Worm (Caenorhabditis elegans) whole organism, L4 larva: ENCODE results near the gene F11D11.6.
"Not testable (repeated sequence)": the region's sequence is repeated elsewhere in the genome, so short reads cannot be mapped to it uniquely, and the experiment has no call there.

Experiments
- Y75B8A.6 ChIP-seq: fragments of 200-800 bp; sonication (Bioruptor generic); IDR thresholded peaks from 2 replicates; pipeline ENCODE4 v1.3.6; 2022; ENCODE audit warnings: missing genetic modification reagents, missing genetic modification characterization, missing compliant biosample characterization
- ZK337.2 ChIP-seq: fragments of 200-800 bp; sonication (Bioruptor generic); IDR thresholded peaks from 2 replicates; pipeline ENCODE4 v1.3.6; 2022; ENCODE audit warnings: missing genetic modification reagents, missing genetic modification characterization, missing compliant biosample characterization
- aha-1 ChIP-seq: fragments of 150-350 bp; peaks from one replicate; lab custom pipeline; 2014; ENCODE audit warnings: missing biosample characterization, missing genetic modification characterization
- ama-1 ChIP-seq: fragments of 150-350 bp; optimal IDR thresholded peaks from 2 replicates; lab custom pipeline; 2014; ENCODE audit warnings: inconsistent platforms, mixed read lengths
- ceh-28 ChIP-seq: fragments of 150-350 bp; optimal IDR thresholded peaks from 2 replicates; lab custom pipeline; 2014; ENCODE audit warnings: missing biosample characterization, missing genetic modification reagents, missing genetic modification characterization
- cey-2 ChIP-seq: sonication (generic microtip); optimal IDR thresholded peaks from 3 replicates; lab custom pipeline; 2017; ENCODE audit warnings: missing genetic modification characterization, mild to moderate bottlenecking, missing compliant biosample characterization, antibody characterized with exemption, borderline replicate concordance; ENCODE audit not compliant: insufficient read depth
- daf-19 ChIP-seq: fragments of 200-800 bp; sonication (Bioruptor generic); conservative IDR thresholded peaks from 2 replicates; pipeline ENCODE4 v1.3.6; 2022; ENCODE audit warnings: missing genetic modification characterization, missing compliant biosample characterization
- daf-8 ChIP-seq: fragments of 200-800 bp; sonication (Bioruptor generic); IDR thresholded peaks from 2 replicates; pipeline ENCODE4 v1.3.6; 2022; ENCODE audit warnings: missing genetic modification characterization, missing compliant biosample characterization
- duxl-1 ChIP-seq: sonication (generic microtip); optimal IDR thresholded peaks from 2 replicates; lab custom pipeline; 2016; ENCODE audit warnings: mild to moderate bottlenecking, missing genetic modification characterization, moderate library complexity, missing compliant biosample characterization; ENCODE audit not compliant: poor library complexity
- egl-43 ChIP-seq: fragments of 200-800 bp; sonication (Bioruptor generic); IDR thresholded peaks from 2 replicates; pipeline ENCODE4 v1.3.6; 2022; ENCODE audit warnings: missing genetic modification reagents, missing genetic modification characterization, missing compliant biosample characterization
- gei-8 ChIP-seq: fragments of 200-800 bp; sonication (Bioruptor generic); optimal IDR thresholded peaks from 2 replicates; lab custom pipeline; 2018; ENCODE audit warnings: mild to moderate bottlenecking, missing genetic modification characterization, missing compliant biosample characterization
- hlh-30 ChIP-seq: sonication (generic microtip); optimal IDR thresholded peaks from 2 replicates; lab custom pipeline; 2017; ENCODE audit warnings: antibody characterized with exemption, mild to moderate bottlenecking, missing genetic modification characterization, missing compliant biosample characterization; ENCODE audit not compliant: insufficient read depth
- hmg-1.1 ChIP-seq: fragments of 200-800 bp; sonication (Bioruptor generic); IDR thresholded peaks from 2 replicates; pipeline ENCODE4 v1.3.6; 2022; ENCODE audit warnings: missing genetic modification reagents, missing genetic modification characterization, missing compliant biosample characterization
- lim-7 ChIP-seq: fragments of 200-800 bp; sonication (Bioruptor generic); IDR thresholded peaks from 2 replicates; pipeline ENCODE4 v1.3.6; 2022; ENCODE audit warnings: missing genetic modification characterization, missing compliant biosample characterization
- mdt-29 ChIP-seq: fragments of 200-800 bp; sonication (Bioruptor generic); IDR thresholded peaks from 2 replicates; pipeline ENCODE4 v1.3.6; 2022; ENCODE audit warnings: missing genetic modification reagents, missing genetic modification characterization, missing compliant biosample characterization
- mep-1 ChIP-seq: fragments of 150-350 bp; sonication (generic microtip); optimal IDR thresholded peaks from 3 replicates; lab custom pipeline; 2014; ENCODE audit warnings: missing biosample characterization, missing genetic modification characterization
- nhr-237 ChIP-seq: sonication (generic microtip); optimal IDR thresholded peaks from 2 replicates; lab custom pipeline; 2017; ENCODE audit warnings: missing biosample characterization, missing genetic modification characterization
- pha-4 ChIP-seq, 2 experiments: fragments of 150-350 bp in 1 of 2; fragments of 200-800 bp in 1 of 2; sonication (Bioruptor generic) in 1 of 2; IDR thresholded peaks in 1 of 2; optimal IDR thresholded peaks in 1 of 2; 2 replicates each; pipeline versions ENCODE4 v1.3.6 to Lab custom; 2014 to 2022; ENCODE audit warnings: missing genetic modification characterization in 2 of 2, missing genetic modification reagents in 2 of 2, missing biosample characterization in 1 of 2, missing compliant biosample characterization in 1 of 2
- pqm-1 ChIP-seq: sonication (generic microtip); optimal IDR thresholded peaks from 2 replicates; lab custom pipeline; 2017; ENCODE audit warnings: missing biosample characterization, missing genetic modification characterization
- sdz-12 ChIP-seq: fragments of 200-800 bp; sonication (Bioruptor generic); optimal IDR thresholded peaks from 2 replicates; lab custom pipeline; 2018; ENCODE audit warnings: mild to moderate bottlenecking, missing genetic modification characterization, missing compliant biosample characterization
- set-16 ChIP-seq: fragments of 200-800 bp; sonication (Bioruptor generic); IDR thresholded peaks from 2 replicates; pipeline ENCODE4 v1.3.6; 2022; ENCODE audit warnings: missing genetic modification reagents, missing genetic modification characterization, missing compliant biosample characterization
- skn-1 ChIP-seq: fragments of 150-350 bp; optimal IDR thresholded peaks from 2 replicates; lab custom pipeline; 2014; ENCODE audit warnings: missing biosample characterization, missing genetic modification characterization
- snpc-4 ChIP-seq: fragments of 150-350 bp; optimal IDR thresholded peaks from 2 replicates; lab custom pipeline; 2014; ENCODE audit warnings: missing biosample characterization, missing genetic modification characterization
- spr-1 ChIP-seq: sonication (generic microtip); optimal IDR thresholded peaks from 2 replicates; lab custom pipeline; 2016; ENCODE audit warnings: mild to moderate bottlenecking, missing genetic modification characterization, missing compliant biosample characterization
- unc-130 ChIP-seq: sonication (generic microtip); optimal IDR thresholded peaks from 2 replicates; lab custom pipeline; 2016; ENCODE audit warnings: missing genetic modification reagents, missing genetic modification characterization, missing compliant biosample characterization
- unc-62 ChIP-seq, 3 experiments: fragments of 150-350 bp in 1 of 3; sonication (generic microtip); optimal IDR thresholded peaks in 2 of 3; peaks in 1 of 3; 1 replicate in 1 of 3; 2 replicates in 2 of 3; lab custom pipeline; 2014 to 2017; ENCODE audit warnings: missing biosample characterization in 3 of 3, missing genetic modification characterization in 3 of 3, missing genetic modification reagents in 3 of 3, missing genotype in 1 of 3
- vab-7 ChIP-seq: fragments of 200-800 bp; sonication (Bioruptor generic); IDR thresholded peaks from 2 replicates; pipeline ENCODE4 v1.3.6; 2022; ENCODE audit warnings: missing genetic modification reagents, missing genetic modification characterization, missing compliant biosample characterization
- zfp-3 ChIP-seq: fragments of 200-800 bp; sonication (Bioruptor generic); conservative IDR thresholded peaks from 2 replicates; pipeline ENCODE4 v1.3.6; 2022; ENCODE audit warnings: missing genetic modification reagents, missing genetic modification characterization, missing compliant biosample characterization

Gene F11D11.6

ce11 chrV:18754328-18754727 is 1.4 kb upstream of the F11D11.6 start, which contains the start of gene clec-254:
Gene clec-254, minus strand, starts transcription at chrV:18754428.
- TF ChIP-seq hmg-1.1 (GFP tag; lab: Robert Waterston, UW); cey-2 (tag; lab: Kevin White, UChicago); sdz-12 (GFP tag; lab: Kevin White, UChicago): not testable (repeated sequence)

ce11 chrV:18750445-18750844 is 2.5 kb downstream of the F11D11.6 start, which contains the start of the genes F11D11.21 and F11D11.12:
Gene F11D11.21, minus strand, starts transcription at chrV:18750545.
Gene F11D11.12, minus strand, starts transcription at chrV:18750682.
- TF ChIP-seq mdt-29 (GFP tag; lab: Robert Waterston, UW), result no peak
- TF ChIP-seq unc-62 (GFP tag; optimal IDR thresholded peaks at IDR 0.05 in 1 of 2; lab: Kevin White, UChicago), result peak in 1 of 2 experiments; percentile 17
- TF ChIP-seq unc-62 (tag; optimal IDR thresholded peaks at IDR 0.05; lab: Kevin White, UChicago), result no peak
- TF ChIP-seq, all 104 proteins: peak for 1

- peak in 1 of 2 experiments; percentile 41 for TF ChIP-seq unc-62 (GFP tag; optimal IDR thresholded peaks at IDR 0.05 in 1 of 2; lab: Kevin White, UChicago)
- TF ChIP-seq unc-62 (tag; optimal IDR thresholded peaks at IDR 0.05; lab: Kevin White, UChicago), result no peak
- no peak for TF ChIP-seq lim-7 (GFP tag; lab: Robert Waterston, UW)
- TF ChIP-seq gei-8, result no peak
- no peak for TF ChIP-seq pqm-1 (tag; lab: Kevin White, UChicago)
These were observed 4.2 kb downstream of the F11D11.6 start, which contains the start of gene clec-252 for ce11 chrV:18748726-18749125. Gene clec-252, minus strand, starts transcription at chrV:18748826.

ce11 chrV:18746937-18747660 is 5.8 kb downstream of the F11D11.6 start, which contains the start of gene clec-251:
Gene clec-251, minus strand, starts transcription at chrV:18746987.
- TF ChIP-seq ZK337.2 (GFP tag; lab: Robert Waterston, UW) (no peak), daf-8 (GFP tag; lab: Robert Waterston, UW) (no peak), duxl-1 (tag; lab: Kevin White, UChicago) (no peak), set-16 (GFP tag; lab: Robert Waterston, UW) (peak; percentile 51; the same call in 1 of the 2 replicates), hmg-1.1 (GFP tag; lab: Robert Waterston, UW) (no peak), spr-1 (tag; lab: Kevin White, UChicago) (no peak), aha-1 (tag; lab: Kevin White, UChicago) (peak; percentile 35)

ce11 chrV:18742108-18742507 is 10.8 kb downstream of the F11D11.6 start, which contains the start of gene clec-250:
Gene clec-250, minus strand, starts transcription at chrV:18742208.
- TF ChIP-seq ceh-28 (tag; lab: Kevin White, UChicago) (no peak), vab-7 (GFP tag; lab: Robert Waterston, UW) (no peak), snpc-4 (no peak), lim-7 (GFP tag; lab: Robert Waterston, UW) (no peak), zfp-3 (GFP tag; lab: Robert Waterston, UW) (no peak), pqm-1 (tag; lab: Kevin White, UChicago) (no peak), daf-19 (GFP tag; lab: Robert Waterston, UW) (no peak), mep-1 (tag; lab: Kevin White, UChicago) (no peak), ama-1 (lab: Kevin White, UChicago) (no peak), egl-43 (GFP tag; lab: Robert Waterston, UW) (no peak), nhr-237 (no peak), unc-130 (no peak), skn-1 (tag; lab: Kevin White, UChicago) (no peak), pha-4 (GFP tag; IDR thresholded peaks at IDR 0.05; lab: Robert Waterston, UW) (no peak), pha-4 (tag; optimal IDR thresholded peaks at IDR 0.05; lab: Kevin White, UChicago) (no peak), Y75B8A.6 (GFP tag; lab: Robert Waterston, UW) (no peak), hmg-1.1 (GFP tag; lab: Robert Waterston, UW) (no peak), hlh-30 (no peak)
